Fruit fly (Drosophila melanogaster): ENCODE results near the gene CG32032.

The CG32032 gene

dm6 chr3L:9135792-9136191 is 42.9 kb downstream of the CG32032 start:
- TF ChIP-seq cnc (optimal IDR thresholded peaks at IDR 0.05) (no peak), kay (GFP tag; ENCODE audit: borderline replicate concordance) (peak; percentile 83)

DNA sequence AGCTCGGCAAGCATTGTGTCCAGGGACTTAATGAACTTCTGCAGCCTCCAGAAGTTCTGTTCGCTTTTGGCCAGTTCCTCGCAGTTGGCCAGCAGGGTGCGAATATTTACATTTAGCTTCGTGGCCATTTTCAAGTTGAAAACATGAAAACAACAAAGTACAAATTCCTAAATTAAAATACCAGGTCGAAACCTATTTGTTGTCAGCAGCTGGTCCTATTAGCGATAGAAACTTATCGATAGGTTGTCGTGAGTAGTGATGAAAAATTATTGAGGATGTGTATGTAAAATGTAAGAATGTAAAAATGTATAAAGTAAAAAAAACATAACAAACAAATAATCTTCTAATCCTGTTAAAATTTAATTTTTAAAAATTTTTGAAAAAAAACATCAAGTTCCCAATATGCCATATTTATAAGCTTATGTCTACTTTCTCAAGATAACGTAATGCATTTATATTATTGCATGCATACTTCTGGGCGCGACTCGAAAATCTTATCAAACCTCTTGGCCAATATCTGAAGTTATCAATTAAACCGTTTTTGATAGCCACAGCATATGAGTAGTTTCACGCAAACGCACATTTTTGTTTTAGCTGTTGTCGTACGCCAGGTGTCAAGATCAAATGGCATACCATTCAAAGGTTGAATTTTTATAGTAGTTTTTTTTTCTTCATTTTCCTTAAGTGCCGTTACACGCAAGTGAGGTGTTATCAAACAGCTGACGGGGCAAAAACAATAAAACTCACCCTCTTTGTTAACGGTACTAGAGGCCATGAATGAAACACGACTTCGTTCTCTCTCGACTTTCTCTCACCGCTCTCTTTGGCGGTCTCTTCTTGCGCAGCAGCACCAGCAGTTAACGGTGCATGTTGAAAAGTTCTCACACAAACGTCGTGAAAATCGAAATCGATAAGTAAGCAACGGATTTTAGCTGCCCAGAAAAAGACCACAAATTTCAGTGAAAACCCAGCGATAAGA is 44.4 kb downstream of the CG32032 start, which contains the start of the genes Use1 and nwk:
Use1 (minus strand) TSS at position 206 of the 979 bp plus-strand sequence.
nwk (plus strand) TSS at position 885 of the 979 bp plus-strand sequence.
- TF ChIP-seq cnc (optimal IDR thresholded peaks at IDR 0.05) = no peak
- TF ChIP-seq cic (GFP tag; optimal IDR thresholded peaks at IDR 0.05) = peak; percentile 23
- TF ChIP-seq pad (GFP tag; optimal IDR thresholded peaks at IDR 0.05) = no peak
- TF ChIP-seq CG12768 (GFP tag; optimal IDR thresholded peaks at IDR 0.05) = no peak
- no peak for TF ChIP-seq Crg-1 (GFP tag; optimal IDR thresholded peaks at IDR 0.05)
- peak; percentile 12 for TF ChIP-seq Mnt (GFP tag; optimal IDR thresholded peaks at IDR 0.05)
- no peak for TF ChIP-seq Clk (GFP tag; optimal IDR thresholded peaks at IDR 0.05)
- no peak for TF ChIP-seq kay (GFP tag; ENCODE audit: borderline replicate concordance)
- TF ChIP-seq Hr96 (GFP tag; optimal IDR thresholded peaks at IDR 0.05) = no peak
- no peak for TF ChIP-seq CG7045 (GFP tag; optimal IDR thresholded peaks at IDR 0.05)
- peak; percentile 64 for TF ChIP-seq ovo (GFP tag; optimal IDR thresholded peaks at IDR 0.05)
- no peak for TF ChIP-seq CG7101 (tag; optimal IDR thresholded peaks at IDR 0.05)
- TF ChIP-seq tj (GFP tag; optimal IDR thresholded peaks at IDR 0.05) = peak; percentile 54
- no peak for TF ChIP-seq CG14711 (tag; optimal IDR thresholded peaks at IDR 0.05)
- TF ChIP-seq bab1 (GFP tag; optimal IDR thresholded peaks at IDR 0.05) = peak; percentile 20
- TF ChIP-seq CG11617 (GFP tag; optimal IDR thresholded peaks at IDR 0.05) = peak; percentile 3
- TF ChIP-seq CG5204 (GFP tag; optimal IDR thresholded peaks at IDR 0.05) = no peak
- TF ChIP-seq CG33017 (tag; optimal IDR thresholded peaks at IDR 0.05) = no peak
- no peak for TF ChIP-seq toe (GFP tag; optimal IDR thresholded peaks at IDR 0.05)
- TF ChIP-seq CG1620 (GFP tag; optimal IDR thresholded peaks at IDR 0.05) = no peak

- no peak for TF ChIP-seq CG33017 (tag; optimal IDR thresholded peaks at IDR 0.05)
- TF ChIP-seq kay (GFP tag; ENCODE audit: borderline replicate concordance) = no peak
- TF ChIP-seq CG1620 (GFP tag; optimal IDR thresholded peaks at IDR 0.05) = no peak
- no peak for TF ChIP-seq cic (GFP tag; optimal IDR thresholded peaks at IDR 0.05)
- no peak for TF ChIP-seq CG5204 (GFP tag; optimal IDR thresholded peaks at IDR 0.05)
- TF ChIP-seq Clk (GFP tag; optimal IDR thresholded peaks at IDR 0.05) = no peak
- TF ChIP-seq CG12768 (GFP tag; optimal IDR thresholded peaks at IDR 0.05) = no peak
- no peak for TF ChIP-seq CG7101 (tag; optimal IDR thresholded peaks at IDR 0.05)
- no peak for TF ChIP-seq Mnt (GFP tag; optimal IDR thresholded peaks at IDR 0.05)
- TF ChIP-seq bab1 (GFP tag; optimal IDR thresholded peaks at IDR 0.05) = no peak
- TF ChIP-seq Crg-1 (GFP tag; optimal IDR thresholded peaks at IDR 0.05) = no peak
- no peak for TF ChIP-seq pad (GFP tag; optimal IDR thresholded peaks at IDR 0.05)
- TF ChIP-seq ovo (GFP tag; optimal IDR thresholded peaks at IDR 0.05) = no peak
- TF ChIP-seq tj (GFP tag; optimal IDR thresholded peaks at IDR 0.05) = no peak
- no peak for TF ChIP-seq cnc (optimal IDR thresholded peaks at IDR 0.05)
These were observed 46.7 kb downstream of the CG32032 start for dm6 chr3L:9139553-9139952.

DNA sequence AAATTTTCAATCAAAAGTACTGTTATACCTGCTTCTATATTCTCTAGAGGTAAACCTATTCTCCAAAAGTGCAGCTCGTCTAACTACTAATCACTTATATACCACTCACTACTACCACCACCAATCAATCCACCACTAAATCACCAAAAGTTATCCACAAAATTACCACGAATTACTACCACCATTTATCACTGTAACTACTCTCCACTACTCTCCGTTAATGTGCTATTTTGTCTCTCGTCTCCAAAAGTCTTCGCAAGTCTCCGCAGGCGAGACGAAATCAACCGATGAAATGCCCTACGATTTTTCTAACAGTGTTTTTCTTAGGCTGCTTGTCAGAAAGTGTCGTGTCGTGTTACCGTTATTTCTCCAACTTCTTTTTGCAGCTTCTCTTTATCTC is 49.1 kb downstream of the CG32032 start:
- TF ChIP-seq ovo (GFP tag; optimal IDR thresholded peaks at IDR 0.05) = peak; percentile 30
- no peak for TF ChIP-seq CG14711 (tag; optimal IDR thresholded peaks at IDR 0.05)
